Worm (Caenorhabditis elegans) whole organism, mixed stage, embryonic: ENCODE results near the gene T11F9.10.

ENCODE experiments used
- ceh-39 ChIP-seq: fragments of 150-350 bp; optimal IDR thresholded peaks from 2 replicates; lab custom pipeline; 2014; ENCODE audit warnings: missing biosample characterization, missing genetic modification characterization
- drap-1 ChIP-seq: fragments of 200-800 bp; sonication (Bioruptor generic); optimal IDR thresholded peaks from 3 replicates; lab custom pipeline; 2018; ENCODE audit warnings: mild to moderate bottlenecking, missing genetic modification characterization, missing compliant biosample characterization
- elt-1 ChIP-seq: sonication (generic microtip); optimal IDR thresholded peaks from 2 replicates; lab custom pipeline; 2017; ENCODE audit warnings: missing genetic modification characterization, mild to moderate bottlenecking, missing compliant biosample characterization, antibody characterized with exemption, moderate library complexity, borderline replicate concordance; ENCODE audit not compliant: insufficient read depth
- elt-3 ChIP-seq: fragments of 150-350 bp; optimal IDR thresholded peaks from 2 replicates; lab custom pipeline; 2014; ENCODE audit warnings: missing biosample characterization, missing genetic modification characterization
- hlh-1 ChIP-seq: fragments of 150-350 bp; optimal IDR thresholded peaks from 2 replicates; lab custom pipeline; 2014; ENCODE audit warnings: missing biosample characterization, missing genetic modification reagents, missing genetic modification characterization
- nhr-12 ChIP-seq: fragments of 150-350 bp; optimal IDR thresholded peaks from 2 replicates; lab custom pipeline; 2014; ENCODE audit warnings: missing biosample characterization, missing genetic modification characterization
- nhr-237 ChIP-seq: fragments of 150-350 bp; optimal IDR thresholded peaks from 2 replicates; lab custom pipeline; 2014; ENCODE audit warnings: missing biosample characterization, missing genetic modification characterization
- nhr-28 ChIP-seq: fragments of 150-350 bp; optimal IDR thresholded peaks from 2 replicates; lab custom pipeline; 2014; ENCODE audit warnings: missing biosample characterization, missing genetic modification characterization
- sem-2 ChIP-seq: fragments of 200-800 bp; sonication (Bioruptor generic); optimal IDR thresholded peaks from 2 replicates; lab custom pipeline; 2018; ENCODE audit warnings: mild to moderate bottlenecking, missing genetic modification characterization, missing compliant biosample characterization
- unc-39 ChIP-seq: fragments of 150-350 bp; optimal IDR thresholded peaks from 2 replicates; lab custom pipeline; 2014; ENCODE audit warnings: missing biosample characterization, missing genetic modification characterization
- unc-62 ChIP-seq: fragments of 150-350 bp; optimal IDR thresholded peaks from 2 replicates; lab custom pipeline; 2014; ENCODE audit warnings: missing biosample characterization, missing genetic modification reagents, missing genetic modification characterization

DNA sequence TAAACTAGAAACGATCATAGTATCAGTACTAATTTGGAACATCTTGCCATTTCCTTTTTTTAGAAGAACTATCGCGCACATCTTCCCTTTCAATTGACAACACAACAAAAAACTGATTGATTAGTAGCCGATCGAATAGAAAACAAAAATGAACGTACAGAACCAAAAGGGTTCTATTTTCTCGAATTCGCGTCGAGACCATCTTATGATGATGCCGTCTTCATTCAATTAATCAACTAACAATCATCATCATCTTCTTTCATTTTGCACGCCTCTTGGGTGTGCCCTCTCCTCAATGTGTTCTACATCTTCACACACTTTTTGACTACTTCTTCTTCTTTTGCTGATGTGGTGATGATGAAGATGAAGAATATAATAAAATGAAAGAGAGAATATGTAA lies 13.0 kb downstream of the T11F9.10 start:
- TF ChIP-seq nhr-12 (tag; lab: Kevin White, UChicago) (no peak), unc-62 (GFP tag; lab: Kevin White, UChicago) (no peak), nhr-237 (tag; lab: Kevin White, UChicago) (no peak), nhr-28 (tag; lab: Kevin White, UChicago) (no peak), unc-39 (tag; lab: Kevin White, UChicago) (no peak), elt-3 (no peak), hlh-1 (tag; lab: Kevin White, UChicago) (no peak), drap-1 (no peak), elt-1 (no peak), ceh-39 (tag; lab: Kevin White, UChicago) (no peak), sem-2 (GFP tag; lab: Kevin White, UChicago) (no peak)
